Worm (Caenorhabditis elegans) whole organism, early embryonic: ENCODE data around the gene bgal-2.

Experiments used
- B0310.2 ChIP-seq: sonication (generic microtip); optimal IDR thresholded peaks from 2 replicates; lab custom pipeline; 2016; ENCODE audit warnings: mild to moderate bottlenecking, missing genetic modification characterization, missing compliant biosample characterization
- F13C5.2 ChIP-seq: sonication (generic microtip); optimal IDR thresholded peaks from 2 replicates; lab custom pipeline; 2017; ENCODE audit warnings: mild to moderate bottlenecking, missing genetic modification characterization, inconsistent platforms, missing compliant biosample characterization
- aly-1 ChIP-seq: sonication (generic microtip); optimal IDR thresholded peaks from 2 replicates; lab custom pipeline; 2016; ENCODE audit warnings: missing genetic modification characterization, missing compliant biosample characterization
- ama-1 ChIP-seq: fragments of 150-350 bp; optimal IDR thresholded peaks from 2 replicates; lab custom pipeline; 2014
- ceh-13 ChIP-seq: fragments of 200-800 bp; sonication (Bioruptor generic); optimal IDR thresholded peaks from 2 replicates; lab custom pipeline; 2018; ENCODE audit warnings: mild to moderate bottlenecking, missing genetic modification characterization, missing compliant biosample characterization
- ceh-36 ChIP-seq: sonication (generic microtip); optimal IDR thresholded peaks from 2 replicates; lab custom pipeline; 2016; ENCODE audit warnings: missing genetic modification characterization, inconsistent platforms, missing compliant biosample characterization
- ets-7 ChIP-seq: sonication (generic microtip); optimal IDR thresholded peaks from 2 replicates; lab custom pipeline; 2016; ENCODE audit warnings: missing genotype, missing genetic modification characterization, missing compliant biosample characterization
- flt-1 ChIP-seq: fragments of 200-800 bp; sonication (Bioruptor generic); IDR thresholded peaks from 2 replicates; pipeline ENCODE4 v1.3.6; 2022; ENCODE audit warnings: missing genetic modification characterization, missing compliant biosample characterization
- hmbx-1 ChIP-seq: sonication (generic microtip); optimal IDR thresholded peaks from 2 replicates; lab custom pipeline; 2016; ENCODE audit warnings: mild to moderate bottlenecking, missing genetic modification characterization, missing compliant biosample characterization
- hmg-4 ChIP-seq: fragments of 200-800 bp; sonication (Bioruptor generic); optimal IDR thresholded peaks from 2 replicates; lab custom pipeline; 2018; ENCODE audit warnings: mild to moderate bottlenecking, missing genetic modification characterization, missing compliant biosample characterization
- hnd-1 ChIP-seq: sonication (generic microtip); optimal IDR thresholded peaks from 2 replicates; lab custom pipeline; 2016; ENCODE audit warnings: missing genetic modification characterization, missing compliant biosample characterization
- pes-1 ChIP-seq: fragments of 200-800 bp; sonication (Bioruptor generic); IDR thresholded peaks from 2 replicates; pipeline ENCODE4 v1.3.6; 2022; ENCODE audit warnings: missing genetic modification reagents, missing genetic modification characterization, missing compliant biosample characterization
- scrt-1 ChIP-seq: fragments of 200-800 bp; sonication (Bioruptor generic); IDR thresholded peaks from 2 replicates; pipeline ENCODE4 v1.3.6; 2022; ENCODE audit warnings: missing genetic modification characterization, missing compliant biosample characterization
- sea-1 ChIP-seq: fragments of 200-800 bp; sonication (Bioruptor generic); conservative IDR thresholded peaks from 2 replicates; pipeline ENCODE4 v1.3.6; 2022; ENCODE audit warnings: missing genetic modification characterization, missing compliant biosample characterization
- tbx-11 ChIP-seq: fragments of 200-800 bp; sonication (Bioruptor generic); IDR thresholded peaks from 2 replicates; pipeline ENCODE4 v1.3.6; 2022; ENCODE audit warnings: missing genetic modification characterization, missing compliant biosample characterization
- tbx-37 ChIP-seq: fragments of 200-800 bp; sonication (Bioruptor generic); conservative IDR thresholded peaks from 2 replicates; pipeline ENCODE4 v1.3.6; 2022; ENCODE audit warnings: missing genetic modification reagents, missing genetic modification characterization, missing compliant biosample characterization
- tra-4 ChIP-seq: sonication (generic microtip); optimal IDR thresholded peaks from 2 replicates; lab custom pipeline; 2017; ENCODE audit warnings: missing genetic modification characterization, missing compliant biosample characterization

Gene bgal-2

DNA sequence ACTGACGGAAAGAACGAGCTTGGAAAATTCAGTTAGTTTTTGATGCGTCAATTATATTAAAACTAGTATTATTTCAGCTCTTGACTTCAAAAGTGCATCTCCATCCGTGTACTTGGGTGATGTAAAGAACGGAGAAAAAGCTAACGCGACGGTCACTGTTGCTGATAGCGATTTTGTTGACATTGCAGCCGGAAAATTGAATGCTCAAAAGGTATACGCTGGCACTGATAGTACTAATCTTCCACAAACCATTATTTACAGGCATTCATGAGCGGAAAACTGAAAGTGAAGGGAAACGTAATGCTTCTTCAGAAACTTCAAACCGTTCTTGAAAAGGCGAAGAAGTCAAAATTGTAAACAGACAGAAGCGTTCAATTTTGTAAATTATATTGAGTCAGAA, 35.4 kb downstream of the bgal-2 start:
- no peak for TF ChIP-seq F13C5.2 (tag; lab: Kevin White, UChicago)

DNA sequence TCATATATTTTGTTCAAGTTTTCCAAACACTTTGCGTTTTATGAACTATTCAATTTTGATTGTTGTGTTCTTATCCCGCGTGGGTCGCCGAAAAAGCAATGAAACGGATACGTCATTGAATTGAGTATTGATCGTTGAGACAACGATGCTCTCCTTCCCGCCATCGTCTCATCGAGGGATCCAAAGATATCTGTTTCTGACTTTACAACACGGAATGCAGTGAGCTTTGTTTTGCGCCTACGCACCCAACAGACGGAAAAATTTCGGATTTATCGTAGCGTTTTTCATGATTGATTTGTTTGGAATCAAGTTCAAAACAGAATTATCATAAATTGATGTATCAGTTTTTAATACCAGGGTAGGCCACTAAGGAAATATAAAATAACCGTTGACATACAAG, 38.3 kb downstream of the bgal-2 start:
- TF ChIP-seq tbx-37 (no peak), tra-4 (tag; lab: Kevin White, UChicago) (no peak), hmbx-1 (tag; lab: Kevin White, UChicago) (no peak), scrt-1 (GFP tag; lab: Robert Waterston, UW) (no peak), tbx-11 (GFP tag; lab: Robert Waterston, UW) (no peak), hmg-4 (no peak), hnd-1 (no peak), pes-1 (GFP tag; lab: Robert Waterston, UW) (no peak), B0310.2 (no peak), F13C5.2 (tag; lab: Kevin White, UChicago) (no peak), flt-1 (GFP tag; lab: Robert Waterston, UW) (no peak), sea-1 (no peak), ets-7 (tag; lab: Kevin White, UChicago) (no peak), ceh-13 (GFP tag; lab: Kevin White, UChicago) (no peak), aly-1 (tag; lab: Kevin White, UChicago) (no peak), ama-1 (no peak), ceh-36 (tag; lab: Kevin White, UChicago) (no peak)

DNA sequence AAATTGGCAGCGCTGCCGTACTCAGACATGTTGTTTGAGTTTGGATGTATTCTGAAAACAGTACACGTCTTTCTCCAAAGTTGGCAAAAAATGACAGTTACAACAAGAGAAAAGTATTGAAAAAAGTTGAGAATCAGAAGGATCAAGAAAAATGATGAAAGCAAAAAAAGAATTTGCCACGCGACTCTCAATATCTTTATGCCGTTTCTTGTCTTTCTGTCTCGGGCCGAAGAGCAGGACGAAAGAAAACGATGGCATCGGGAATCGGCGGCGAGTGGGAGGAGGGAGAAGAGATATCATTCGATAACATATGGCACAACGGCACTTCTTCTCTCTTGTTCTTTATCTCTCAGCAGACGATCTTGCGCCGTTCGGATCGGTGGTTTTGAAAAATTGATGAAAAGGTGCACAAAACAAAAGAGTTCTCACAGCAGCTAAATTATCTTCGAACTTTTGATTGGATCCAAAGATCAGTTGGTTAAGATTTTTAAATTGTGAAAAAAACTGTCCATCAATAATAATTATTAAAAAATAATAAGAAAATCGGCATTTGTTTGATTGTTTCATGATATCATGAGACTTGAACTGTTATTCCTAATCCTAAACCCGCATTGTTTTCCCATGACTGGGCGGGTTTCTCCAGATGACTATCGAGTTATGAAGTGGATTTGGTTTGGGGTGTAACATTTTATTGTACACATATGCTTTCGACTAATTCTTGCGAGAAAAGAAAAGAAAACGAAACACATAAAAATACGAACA, 39.2 kb downstream of the bgal-2 start, which contains the start of gene gei-15:
Gene gei-15 (minus strand): TSS at position 51 of the 762 bp plus-strand sequence.
- TF ChIP-seq B0310.2: no peak
- no peak for TF ChIP-seq flt-1 (GFP tag; lab: Robert Waterston, UW)
- no peak for TF ChIP-seq ets-7 (tag; lab: Kevin White, UChicago)
- no peak for TF ChIP-seq ceh-36 (tag; lab: Kevin White, UChicago)
- no peak for TF ChIP-seq ama-1
- no peak for TF ChIP-seq hnd-1
- TF ChIP-seq hmg-4: no peak
- no peak for TF ChIP-seq hmbx-1 (tag; lab: Kevin White, UChicago)
- TF ChIP-seq tra-4 (tag; lab: Kevin White, UChicago): no peak
- no peak for TF ChIP-seq ceh-13 (GFP tag; lab: Kevin White, UChicago)
- TF ChIP-seq pes-1 (GFP tag; lab: Robert Waterston, UW): no peak
- TF ChIP-seq scrt-1 (GFP tag; lab: Robert Waterston, UW): no peak
- no peak for TF ChIP-seq aly-1 (tag; lab: Kevin White, UChicago)
- TF ChIP-seq tbx-37: no peak
- TF ChIP-seq F13C5.2 (tag; lab: Kevin White, UChicago): no peak
- no peak for TF ChIP-seq sea-1
- no peak for TF ChIP-seq tbx-11 (GFP tag; lab: Robert Waterston, UW)

DNA sequence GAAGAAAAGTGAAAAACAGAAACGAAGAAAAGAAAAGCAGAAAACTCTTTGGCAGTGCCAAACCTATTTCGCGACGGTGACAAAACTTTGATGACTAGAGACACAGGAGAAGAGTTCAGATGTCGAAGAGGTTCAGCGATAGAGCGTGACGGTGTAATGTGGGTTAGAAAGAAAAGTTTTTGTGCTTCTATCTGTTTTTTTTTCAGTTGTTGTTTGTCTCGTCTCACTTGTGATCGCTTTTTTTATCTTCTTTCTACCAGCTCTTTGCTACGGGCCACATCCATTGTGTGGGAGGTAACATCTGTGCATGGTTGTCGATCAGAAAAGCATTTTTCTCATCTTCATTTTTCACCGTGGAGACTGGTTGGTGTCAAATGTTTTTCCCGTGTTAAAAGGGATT, 41.6 kb downstream of the bgal-2 start, which contains the start of gene F41B4.1:
Gene F41B4.1 (minus strand): TSS at position 23 of the 400 bp plus-strand sequence.
- TF ChIP-seq tbx-11 (GFP tag; lab: Robert Waterston, UW) (no peak), hmbx-1 (tag; lab: Kevin White, UChicago) (no peak), ets-7 (tag; lab: Kevin White, UChicago) (no peak), scrt-1 (GFP tag; lab: Robert Waterston, UW) (no peak), ceh-13 (GFP tag; lab: Kevin White, UChicago) (no peak), flt-1 (GFP tag; lab: Robert Waterston, UW) (no peak), ceh-36 (tag; lab: Kevin White, UChicago) (no peak), tbx-37 (no peak), sea-1 (no peak), hnd-1 (no peak), ama-1 (no peak), aly-1 (tag; lab: Kevin White, UChicago) (no peak), hmg-4 (no peak)

DNA sequence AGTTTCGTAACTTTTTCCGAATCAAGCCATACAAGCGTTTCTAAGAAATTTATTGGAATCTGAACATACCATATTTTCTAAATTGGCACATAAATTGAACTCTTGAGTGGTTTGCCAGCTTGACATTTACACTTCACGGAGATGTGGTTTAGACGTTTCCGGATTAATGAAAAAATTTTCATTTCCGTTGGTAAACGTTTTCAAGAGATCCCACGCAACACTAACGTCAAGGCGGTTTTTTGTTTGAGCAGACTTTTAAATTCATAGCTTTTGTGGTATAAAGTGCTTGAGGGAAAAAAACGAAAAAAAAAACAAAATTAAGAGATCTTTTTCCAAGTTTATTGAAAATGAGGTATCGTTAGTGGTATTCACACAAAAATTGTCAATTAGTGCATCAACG, 51.0 kb downstream of the bgal-2 start, which contains the start of gene F41B4.2:
Gene F41B4.2 (minus strand): TSS at position 101 of the 400 bp plus-strand sequence.
- TF ChIP-seq flt-1 (GFP tag; lab: Robert Waterston, UW): no peak
- TF ChIP-seq tra-4 (tag; lab: Kevin White, UChicago): no peak
- no peak for TF ChIP-seq hnd-1
- TF ChIP-seq ceh-36 (tag; lab: Kevin White, UChicago): no peak
- TF ChIP-seq ets-7 (tag; lab: Kevin White, UChicago): no peak

DNA sequence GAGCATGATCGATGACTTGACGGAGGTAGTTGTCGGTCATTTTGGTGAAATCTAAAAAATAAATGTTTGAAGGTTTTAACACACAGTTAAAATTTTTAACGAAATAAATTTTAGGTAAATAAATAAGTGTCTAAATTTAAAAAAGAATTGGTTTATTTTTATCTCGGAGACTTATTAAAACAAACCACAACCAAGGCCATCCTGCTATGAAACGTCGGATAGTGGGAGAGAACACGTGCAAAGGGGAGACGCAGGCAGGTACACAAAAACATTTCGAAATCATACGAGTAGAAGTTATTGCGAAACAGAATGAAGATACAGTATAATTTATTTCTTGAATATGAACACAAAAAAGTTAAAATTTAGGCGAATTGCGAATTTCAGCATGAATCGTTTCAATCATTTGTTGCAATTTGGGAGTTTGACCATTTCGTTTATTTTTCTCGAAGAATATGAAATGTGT, 51.9 kb downstream of the bgal-2 start, which contains the start of gene F41B4.3:
Gene F41B4.3 (minus strand): TSS at position 51 of the 463 bp plus-strand sequence.
- TF ChIP-seq ceh-36 (tag; lab: Kevin White, UChicago) (no peak), B0310.2 (no peak), F13C5.2 (tag; lab: Kevin White, UChicago) (no peak), tbx-37 (no peak), flt-1 (GFP tag; lab: Robert Waterston, UW) (no peak), tra-4 (tag; lab: Kevin White, UChicago) (no peak), scrt-1 (GFP tag; lab: Robert Waterston, UW) (no peak), hmg-4 (no peak), tbx-11 (GFP tag; lab: Robert Waterston, UW) (no peak), ets-7 (tag; lab: Kevin White, UChicago) (no peak), hmbx-1 (tag; lab: Kevin White, UChicago) (no peak), aly-1 (tag; lab: Kevin White, UChicago) (no peak), pes-1 (GFP tag; lab: Robert Waterston, UW) (no peak), hnd-1 (no peak)
